In genomic region chr3L:22129855-22130746, dm6 we compare ENCODE assay signal across 4 fruit fly cellular contexts.
TF ChIP-seq lines count a peak whose summit lies in the region.

No protein-coding gene starts in this region.

- TF ChIP-seq CTCF in whole organism, embryonic (GFP tag; optimal IDR thresholded peaks at IDR 0.05; lab: Kevin White, UChicago): no peak

TF ChIP-seq in whole organism, embryonic, 481 proteins besides CTCF, POLR2A, EP300 and RAD21 (continues in another document):
- TF ChIP-seq CG7745 (tag; optimal IDR thresholded peaks at IDR 0.05; lab: Kevin White, UChicago) (peak; percentile 96), Ssrp (tag; optimal IDR thresholded peaks at IDR 0.05; lab: Kevin White, UChicago) (peak; percentile 18), CG4424 (GFP tag; optimal IDR thresholded peaks at IDR 0.05; lab: Kevin White, UChicago) (peak; percentile 12), CG9609 (GFP tag; optimal IDR thresholded peaks at IDR 0.05; lab: Kevin White, UChicago) (no peak), croc (GFP tag; conservative IDR thresholded peaks at IDR 0.05; lab: Robert Waterston, UW) (no peak), CG7987 (GFP tag; optimal IDR thresholded peaks at IDR 0.05; lab: Kevin White, UChicago) (no peak), pros (GFP tag; optimal IDR thresholded peaks at IDR 0.05; lab: Kevin White, UChicago) (peak; percentile 93), nmo (GFP tag; optimal IDR thresholded peaks at IDR 0.05; lab: Kevin White, UChicago) (peak; percentile 0), cad (GFP tag; optimal IDR thresholded peaks at IDR 0.05; lab: Kevin White, UChicago) (no peak), CG4404 (GFP tag; IDR thresholded peaks at IDR 0.05; lab: Robert Waterston, UW) (0 out of 2 replicates have a peak, but pooled peaks have one; percentile 6), HLH4C (GFP tag; IDR thresholded peaks at IDR 0.05; lab: Robert Waterston, UW; ENCODE audit: partially characterized antibody) (0 out of 3 replicates have a peak, but pooled peaks have one; percentile 16), CG8478 (optimal IDR thresholded peaks at IDR 0.05; lab: Kevin White, UChicago) (no peak), CG8944 (GFP tag; optimal IDR thresholded peaks at IDR 0.05; lab: Kevin White, UChicago) (no peak), nom (GFP tag; optimal IDR thresholded peaks at IDR 0.05; lab: Kevin White, UChicago) (no peak), CG17328 (GFP tag; IDR thresholded peaks at IDR 0.05; lab: Robert Waterston, UW) (0 out of 2 replicates have a peak, but pooled peaks have one; percentile 27), CG30403 (GFP tag; optimal IDR thresholded peaks at IDR 0.05; lab: Kevin White, UChicago) (peak; percentile 21), CG10147 (GFP tag; optimal IDR thresholded peaks at IDR 0.05; lab: Kevin White, UChicago) (no peak), CG7556 (GFP tag; optimal IDR thresholded peaks at IDR 0.05; lab: Kevin White, UChicago) (peak; percentile 42), CG12071 (GFP tag; optimal IDR thresholded peaks at IDR 0.05; lab: Kevin White, UChicago) (no peak), sim (GFP tag; IDR thresholded peaks at IDR 0.05; lab: Robert Waterston, UW) (no peak), jing (GFP tag; optimal IDR thresholded peaks at IDR 0.05; lab: Kevin White, UChicago) (no peak), CG6813 (GFP tag; optimal IDR thresholded peaks at IDR 0.05; lab: Kevin White, UChicago) (no peak)

TF ChIP-seq in whole organism, prepupa, 60 proteins besides CTCF, POLR2A, EP300 and RAD21 (continues in another document):
- TF ChIP-seq dac (GFP tag; optimal IDR thresholded peaks at IDR 0.05; lab: Kevin White, UChicago) (no peak), CG10669 (GFP tag; optimal IDR thresholded peaks at IDR 0.05; lab: Kevin White, UChicago) (peak; percentile 27), achi (GFP tag; optimal IDR thresholded peaks at IDR 0.05; lab: Kevin White, UChicago) (peak; percentile 14), Eip93F (GFP tag; optimal IDR thresholded peaks at IDR 0.05; lab: Kevin White, UChicago) (no peak), Hr38 (GFP tag; optimal IDR thresholded peaks at IDR 0.05; lab: Kevin White, UChicago) (no peak), Smox (GFP tag; optimal IDR thresholded peaks at IDR 0.05; lab: Kevin White, UChicago) (peak; percentile 27), CG6808 (GFP tag; optimal IDR thresholded peaks at IDR 0.05; lab: Kevin White, UChicago) (peak; percentile 57), fkh (GFP tag; optimal IDR thresholded peaks at IDR 0.05; lab: Kevin White, UChicago) (no peak), CG6854 (GFP tag; optimal IDR thresholded peaks at IDR 0.05; lab: Kevin White, UChicago) (no peak), fd59A (GFP tag; optimal IDR thresholded peaks at IDR 0.05; lab: Kevin White, UChicago) (peak; percentile 26), acj6 (GFP tag; optimal IDR thresholded peaks at IDR 0.05; lab: Kevin White, UChicago) (peak; percentile 15), Ets96B (tag; optimal IDR thresholded peaks at IDR 0.05; lab: Kevin White, UChicago) (peak; percentile 69), CG3032 (tag; optimal IDR thresholded peaks at IDR 0.05; lab: Kevin White, UChicago) (peak; percentile 54), CG16779 (tag; optimal IDR thresholded peaks at IDR 0.05; lab: Kevin White, UChicago) (no peak), CG6276 (GFP tag; optimal IDR thresholded peaks at IDR 0.05; lab: Kevin White, UChicago) (no peak), Hr39 (GFP tag; optimal IDR thresholded peaks at IDR 0.05; lab: Kevin White, UChicago) (no peak), CG9139 (GFP tag; optimal IDR thresholded peaks at IDR 0.05; lab: Kevin White, UChicago) (no peak), Sox14 (GFP tag; optimal IDR thresholded peaks at IDR 0.05; lab: Kevin White, UChicago) (peak; percentile 12), CG8119 (GFP tag; IDR thresholded peaks at IDR 0.05; lab: Robert Waterston, UW) (no peak), net (GFP tag; optimal IDR thresholded peaks at IDR 0.05; lab: Kevin White, UChicago) (no peak), CG10631 (GFP tag; optimal IDR thresholded peaks at IDR 0.05; lab: Kevin White, UChicago) (peak; percentile 50), Sox15 (GFP tag; optimal IDR thresholded peaks at IDR 0.05; lab: Kevin White, UChicago) (no peak), Hr4 (GFP tag; optimal IDR thresholded peaks at IDR 0.05; lab: Kevin White, UChicago) (no peak), eg (GFP tag; IDR thresholded peaks at IDR 0.05; lab: Robert Waterston, UW) (no peak), CG11902 (GFP tag; optimal IDR thresholded peaks at IDR 0.05; lab: Kevin White, UChicago) (peak; percentile 28)

TF ChIP-seq in whole organism, pupa, 21 proteins besides CTCF, POLR2A, EP300 and RAD21:
- TF ChIP-seq rn (GFP tag; IDR thresholded peaks at IDR 0.05; lab: Robert Waterston, UW) (no peak), fd96Ca (GFP tag; IDR thresholded peaks at IDR 0.05; lab: Robert Waterston, UW) (0 out of 3 replicates have a peak, but pooled peaks have one; percentile 10), CG15710 (tag; optimal IDR thresholded peaks at IDR 0.05; lab: Kevin White, UChicago) (peak; percentile 49), CG12605 (GFP tag; IDR thresholded peaks at IDR 0.05; lab: Robert Waterston, UW) (no peak), Ets98B (GFP tag; IDR thresholded peaks at IDR 0.05; lab: Robert Waterston, UW) (no peak), CG17806 (tag; optimal IDR thresholded peaks at IDR 0.05; lab: Kevin White, UChicago) (peak; percentile 22), CG14655 (GFP tag; optimal IDR thresholded peaks at IDR 0.05; lab: Kevin White, UChicago) (peak; percentile 34), CG10348 (GFP tag; IDR thresholded peaks at IDR 0.05; lab: Robert Waterston, UW) (no peak), CG8159 (tag; optimal IDR thresholded peaks at IDR 0.05; lab: Kevin White, UChicago) (peak; percentile 58), CG32121 (GFP tag; IDR thresholded peaks at IDR 0.05; lab: Robert Waterston, UW) (no peak), CG4496 (GFP tag; IDR thresholded peaks at IDR 0.05; lab: Robert Waterston, UW) (no peak), Pif1B (GFP tag; optimal IDR thresholded peaks at IDR 0.05; lab: Kevin White, UChicago) (peak; percentile 48), D1 (tag; optimal IDR thresholded peaks at IDR 0.05; lab: Kevin White, UChicago) (no peak), CG13204 (GFP tag; optimal IDR thresholded peaks at IDR 0.05; lab: Kevin White, UChicago) (peak; percentile 23), Snoo (tag; optimal IDR thresholded peaks at IDR 0.05; lab: Kevin White, UChicago) (no peak), CG9948 (tag; optimal IDR thresholded peaks at IDR 0.05; lab: Kevin White, UChicago) (peak; percentile 45), EcR (GFP tag; optimal IDR thresholded peaks at IDR 0.05; lab: Kevin White, UChicago) (no peak), gl (tag; optimal IDR thresholded peaks at IDR 0.05; lab: Kevin White, UChicago) (no peak), CG34367 (tag; optimal IDR thresholded peaks at IDR 0.05; lab: Kevin White, UChicago) (no peak), Pif1A (GFP tag; optimal IDR thresholded peaks at IDR 0.05; lab: Kevin White, UChicago) (peak; percentile 34), CG8301 (tag; optimal IDR thresholded peaks at IDR 0.05; lab: Kevin White, UChicago) (no peak)

TF ChIP-seq in whole organism, wandering third instar larva, 38 proteins besides CTCF, POLR2A, EP300 and RAD21:
- no peak for TF ChIP-seq dsf (GFP tag; optimal IDR thresholded peaks at IDR 0.05; lab: Kevin White, UChicago; ENCODE audit: borderline replicate concordance)
- peak in 1 of 2 experiments; percentile 52 for TF ChIP-seq foxo (GFP tag; optimal IDR thresholded peaks at IDR 0.05; lab: Kevin White, UChicago)
- TF ChIP-seq Dfd (GFP tag; optimal IDR thresholded peaks at IDR 0.05; lab: Kevin White, UChicago): no peak
- peak; percentile 54 for TF ChIP-seq fru (GFP tag; optimal IDR thresholded peaks at IDR 0.05; lab: Kevin White, UChicago)
- TF ChIP-seq ey (GFP tag; optimal IDR thresholded peaks at IDR 0.05; lab: Kevin White, UChicago): peak; percentile 36
- TF ChIP-seq Hnf4 (GFP tag; optimal IDR thresholded peaks at IDR 0.05; lab: Kevin White, UChicago): no peak
- TF ChIP-seq dmrt93B (GFP tag; optimal IDR thresholded peaks at IDR 0.05; lab: Kevin White, UChicago): peak; percentile 25
- TF ChIP-seq Myc (optimal IDR thresholded peaks at IDR 0.05; lab: Kevin White, UChicago): no peak
- TF ChIP-seq Mio (GFP tag; optimal IDR thresholded peaks at IDR 0.05; lab: Kevin White, UChicago): no peak
- peak; percentile 40 for TF ChIP-seq woc (GFP tag; optimal IDR thresholded peaks at IDR 0.05; lab: Kevin White, UChicago)
- TF ChIP-seq sage (GFP tag; optimal IDR thresholded peaks at IDR 0.05; lab: Kevin White, UChicago): no peak
- TF ChIP-seq Sp1 (GFP tag; optimal IDR thresholded peaks at IDR 0.05; lab: Kevin White, UChicago): peak; percentile 23
- TF ChIP-seq GATAd (GFP tag; optimal IDR thresholded peaks at IDR 0.05; lab: Kevin White, UChicago): no peak
- no peak for TF ChIP-seq Rel (GFP tag; optimal IDR thresholded peaks at IDR 0.05; lab: Kevin White, UChicago)
- TF ChIP-seq Rel (tag; optimal IDR thresholded peaks at IDR 0.05; lab: Kevin White, UChicago): no peak
- no peak for TF ChIP-seq CrebA (GFP tag; optimal IDR thresholded peaks at IDR 0.05; lab: Kevin White, UChicago; ENCODE audit: borderline replicate concordance)
- TF ChIP-seq HLH106 (tag; optimal IDR thresholded peaks at IDR 0.05; lab: Kevin White, UChicago): peak; percentile 31
- peak; percentile 60 for TF ChIP-seq h (GFP tag; optimal IDR thresholded peaks at IDR 0.05; lab: Kevin White, UChicago)
- TF ChIP-seq OdsH (GFP tag; optimal IDR thresholded peaks at IDR 0.05; lab: Kevin White, UChicago): peak; percentile 8
- TF ChIP-seq Vsx2 (GFP tag; optimal IDR thresholded peaks at IDR 0.05; lab: Kevin White, UChicago; ENCODE audit: partially characterized antibody): no peak
- peak; percentile 16 for TF ChIP-seq tai (GFP tag; optimal IDR thresholded peaks at IDR 0.05; lab: Kevin White, UChicago)
- peak; percentile 30 for TF ChIP-seq psq (GFP tag; optimal IDR thresholded peaks at IDR 0.05; lab: Kevin White, UChicago)
- TF ChIP-seq br (GFP tag; optimal IDR thresholded peaks at IDR 0.05; lab: Kevin White, UChicago): no peak

Comparison
In these comparisons a context has a peak if more than half of its experiments do, and no peak if none do; other contexts are left out.
1. Of the 7 proteins assayed by ChIP-seq in both whole organism, embryonic and whole organism, prepupa: peak only in whole organism, embryonic: none; only in whole organism, prepupa: Sox102F; in both: none; in neither: 6.